Worm (Caenorhabditis elegans) whole organism, mixed stage, embryonic: ENCODE results near the gene C53A3.4.
"Not testable (repeated sequence)": the region's sequence is repeated elsewhere in the genome, so short reads cannot be mapped to it uniquely, and the experiment has no call there.

Source experiments
- M03D4.4 ChIP-seq: sonication (generic microtip); optimal IDR thresholded peaks from 2 replicates; lab custom pipeline; 2017; ENCODE audit warnings: mild to moderate bottlenecking, missing genetic modification characterization, missing compliant biosample characterization
- blmp-1 ChIP-seq: fragments of 150-350 bp; optimal IDR thresholded peaks from 2 replicates; lab custom pipeline; 2014; ENCODE audit warnings: missing biosample characterization, missing genetic modification characterization
- ceh-43 ChIP-seq: fragments of 200-800 bp; sonication (Bioruptor generic); optimal IDR thresholded peaks from 2 replicates; lab custom pipeline; 2018; ENCODE audit warnings: mild to moderate bottlenecking, missing genetic modification characterization, moderate library complexity, missing compliant biosample characterization
- ceh-83 ChIP-seq: fragments of 200-800 bp; sonication (Bioruptor generic); optimal IDR thresholded peaks from 2 replicates; lab custom pipeline; 2018; ENCODE audit warnings: mild to moderate bottlenecking, missing genetic modification characterization, missing compliant biosample characterization
- ces-1 ChIP-seq: fragments of 150-350 bp; optimal IDR thresholded peaks from 2 replicates; lab custom pipeline; 2014; ENCODE audit warnings: missing biosample characterization, missing genetic modification reagents, missing genetic modification characterization
- cnd-1 ChIP-seq: fragments of 200-800 bp; sonication (Bioruptor generic); optimal IDR thresholded peaks from 2 replicates; lab custom pipeline; 2018; ENCODE audit warnings: mild to moderate bottlenecking, missing genetic modification characterization, missing compliant biosample characterization
- drap-1 ChIP-seq: fragments of 200-800 bp; sonication (Bioruptor generic); optimal IDR thresholded peaks from 3 replicates; lab custom pipeline; 2018; ENCODE audit warnings: mild to moderate bottlenecking, missing genetic modification characterization, missing compliant biosample characterization
- elt-1 ChIP-seq: sonication (generic microtip); optimal IDR thresholded peaks from 2 replicates; lab custom pipeline; 2017; ENCODE audit warnings: missing genetic modification characterization, mild to moderate bottlenecking, missing compliant biosample characterization, antibody characterized with exemption, moderate library complexity, borderline replicate concordance; ENCODE audit not compliant: insufficient read depth
- ham-2 ChIP-seq: fragments of 200-800 bp; sonication (Bioruptor generic); optimal IDR thresholded peaks from 2 replicates; lab custom pipeline; 2018; ENCODE audit warnings: mild to moderate bottlenecking, missing genetic modification characterization, missing compliant biosample characterization
- hlh-1 ChIP-seq: fragments of 150-350 bp; optimal IDR thresholded peaks from 2 replicates; lab custom pipeline; 2014; ENCODE audit warnings: missing biosample characterization, missing genetic modification reagents, missing genetic modification characterization
- lin-32 ChIP-seq: fragments of 200-800 bp; sonication (Bioruptor generic); optimal IDR thresholded peaks from 2 replicates; lab custom pipeline; 2018; ENCODE audit warnings: mild to moderate bottlenecking, missing genetic modification characterization, missing compliant biosample characterization
- lsy-2 ChIP-seq: fragments of 150-350 bp; optimal IDR thresholded peaks from 2 replicates; lab custom pipeline; 2014; ENCODE audit warnings: missing biosample characterization, missing genetic modification characterization
- mep-1 ChIP-seq: fragments of 150-350 bp; optimal IDR thresholded peaks from 2 replicates; lab custom pipeline; 2017; ENCODE audit warnings: missing biosample characterization, missing genetic modification reagents, missing genetic modification characterization, inconsistent platforms
- mls-2 ChIP-seq: sonication (generic microtip); optimal IDR thresholded peaks from 2 replicates; lab custom pipeline; 2016; ENCODE audit warnings: mild to moderate bottlenecking, missing genetic modification characterization, moderate library complexity, missing compliant biosample characterization
- nhr-237 ChIP-seq: fragments of 150-350 bp; optimal IDR thresholded peaks from 2 replicates; lab custom pipeline; 2014; ENCODE audit warnings: missing biosample characterization, missing genetic modification characterization
- nhr-28 ChIP-seq: fragments of 150-350 bp; optimal IDR thresholded peaks from 2 replicates; lab custom pipeline; 2014; ENCODE audit warnings: missing biosample characterization, missing genetic modification characterization
- nhr-76 ChIP-seq: sonication (generic microtip); optimal IDR thresholded peaks from 2 replicates; lab custom pipeline; 2017; ENCODE audit warnings: missing biosample characterization, missing genetic modification characterization
- pha-4 ChIP-seq: fragments of 150-350 bp; optimal IDR thresholded peaks from 2 replicates; lab custom pipeline; 2018; ENCODE audit warnings: missing biosample characterization, missing genetic modification reagents, missing genetic modification characterization
- snpc-4 ChIP-seq: fragments of 150-350 bp; optimal IDR thresholded peaks from 2 replicates; lab custom pipeline; 2014; ENCODE audit warnings: missing biosample characterization, missing genetic modification characterization
- sptf-1 ChIP-seq: sonication (generic microtip); optimal IDR thresholded peaks from 2 replicates; lab custom pipeline; 2017; ENCODE audit warnings: mild to moderate bottlenecking, missing genetic modification characterization, moderate library complexity, missing compliant biosample characterization
- tbx-8 ChIP-seq: fragments of 200-800 bp; sonication (Bioruptor generic); optimal IDR thresholded peaks from 2 replicates; lab custom pipeline; 2018; ENCODE audit warnings: mild to moderate bottlenecking, missing genetic modification characterization, moderate library complexity, missing compliant biosample characterization
- unc-120 ChIP-seq: sonication (generic microtip); optimal IDR thresholded peaks from 2 replicates; lab custom pipeline; 2017; ENCODE audit warnings: missing genetic modification characterization, missing compliant biosample characterization; ENCODE audit not compliant: poor library complexity, severe bottlenecking
- unc-39 ChIP-seq: fragments of 150-350 bp; optimal IDR thresholded peaks from 2 replicates; lab custom pipeline; 2014; ENCODE audit warnings: missing biosample characterization, missing genetic modification characterization
- unc-62 ChIP-seq: fragments of 150-350 bp; optimal IDR thresholded peaks from 2 replicates; lab custom pipeline; 2014; ENCODE audit warnings: missing biosample characterization, missing genetic modification reagents, missing genetic modification characterization
- zip-8 ChIP-seq: fragments of 150-350 bp; optimal IDR thresholded peaks from 2 replicates; lab custom pipeline; 2014; ENCODE audit warnings: missing biosample characterization, missing genetic modification characterization

C53A3.4 gene

DNA sequence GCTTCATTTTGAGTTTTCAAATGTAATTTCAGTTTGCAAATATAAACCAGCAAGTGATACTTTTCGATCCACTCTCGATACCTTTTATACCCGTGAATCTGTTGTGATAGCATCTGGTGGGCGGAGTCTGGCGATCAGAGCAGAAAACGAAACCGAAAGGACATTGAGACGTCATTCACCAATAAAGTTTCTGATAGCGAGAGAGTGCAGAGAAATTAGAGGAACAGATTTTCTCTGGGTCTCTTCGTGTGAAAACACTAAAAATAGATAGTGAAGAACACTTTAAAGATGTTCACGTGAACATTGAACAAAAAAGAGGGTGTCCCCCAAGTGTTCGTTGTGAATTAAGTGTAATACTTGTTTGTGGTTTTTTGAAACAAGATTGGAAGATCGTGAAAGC, 5.1 kb upstream of the C53A3.4 start, which contains the start of gene pgph-3:
pgph-3 (minus strand) TSS at position 60 of the 400 bp plus-strand sequence.
- peak; percentile 46 for TF ChIP-seq blmp-1 (tag; lab: Kevin White, UChicago)
- no peak for TF ChIP-seq drap-1 (GFP tag; lab: Kevin White, UChicago)
- peak; percentile 40 for TF ChIP-seq unc-120 (tag; lab: Kevin White, UChicago)

DNA sequence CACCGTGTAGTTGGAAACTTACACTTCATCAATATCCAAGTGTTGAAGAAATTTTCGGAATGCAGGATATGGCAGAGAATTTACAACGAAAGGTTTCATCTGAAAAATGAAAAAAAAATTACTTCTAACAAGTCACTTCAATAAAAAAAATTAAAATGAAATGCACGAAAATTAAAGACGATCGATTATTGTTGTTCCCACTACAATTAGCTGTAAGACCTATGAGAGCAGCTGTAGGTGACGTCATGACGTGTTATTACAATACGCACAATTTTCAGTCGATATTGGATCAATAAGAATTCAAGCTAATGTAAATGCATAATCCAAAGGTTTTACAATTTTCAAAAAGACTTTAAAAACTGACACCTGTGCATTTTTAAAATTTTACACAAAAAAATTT, 1.5 kb upstream of the C53A3.4 start, which contains the start of gene C53A3.1:
C53A3.1 (minus strand) TSS at position 101 of the 400 bp plus-strand sequence.
- TF ChIP-seq lin-32 (no peak), blmp-1 (tag; lab: Kevin White, UChicago) (no peak), unc-120 (tag; lab: Kevin White, UChicago) (no peak), elt-1 (tag; lab: Kevin White, UChicago) (no peak), drap-1 (GFP tag; lab: Kevin White, UChicago) (no peak), zip-8 (tag; lab: Kevin White, UChicago) (no peak)

DNA sequence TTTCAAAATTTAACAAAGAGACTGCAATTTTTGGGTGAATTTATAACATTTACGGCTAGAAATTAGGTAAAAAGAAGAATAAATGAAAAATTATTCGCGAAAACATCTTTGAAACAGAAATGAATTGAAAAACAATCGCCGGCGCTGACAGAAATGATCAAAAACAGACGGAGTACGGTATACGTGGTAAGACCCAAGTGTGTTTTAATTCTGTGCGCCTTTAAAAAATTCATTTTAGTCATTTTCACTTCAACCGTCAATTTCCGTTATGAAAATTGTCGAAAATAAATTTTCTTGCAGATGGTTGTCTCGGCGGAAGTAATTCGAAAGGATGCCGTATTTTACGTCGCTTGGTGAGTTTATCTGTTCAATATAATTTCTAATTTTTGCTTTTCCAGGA, 2.5 kb downstream of the C53A3.4 start, which contains the start of gene C53A3.3:
C53A3.3 (plus strand) TSS at position 301 of the 400 bp plus-strand sequence.
- no peak for TF ChIP-seq lsy-2 (tag; lab: Kevin White, UChicago)
- no peak for TF ChIP-seq pha-4 (tag; lab: Kevin White, UChicago)
- TF ChIP-seq unc-120 (tag; lab: Kevin White, UChicago) = no peak
- TF ChIP-seq zip-8 (tag; lab: Kevin White, UChicago) = no peak
- TF ChIP-seq unc-62 (GFP tag; lab: Kevin White, UChicago) = no peak
- no peak for TF ChIP-seq ceh-43 (GFP tag; lab: Kevin White, UChicago)
- TF ChIP-seq mep-1 = no peak
- TF ChIP-seq nhr-237 = no peak
- no peak for TF ChIP-seq sptf-1 (tag; lab: Kevin White, UChicago)
- TF ChIP-seq hlh-1 (tag; lab: Kevin White, UChicago) = no peak
- no peak for TF ChIP-seq unc-39
- no peak for TF ChIP-seq ham-2 (GFP tag; lab: Kevin White, UChicago)
- no peak for TF ChIP-seq drap-1 (GFP tag; lab: Kevin White, UChicago)
- no peak for TF ChIP-seq cnd-1 (tag; lab: Kevin White, UChicago)
- no peak for TF ChIP-seq tbx-8 (GFP tag; lab: Kevin White, UChicago)

DNA sequence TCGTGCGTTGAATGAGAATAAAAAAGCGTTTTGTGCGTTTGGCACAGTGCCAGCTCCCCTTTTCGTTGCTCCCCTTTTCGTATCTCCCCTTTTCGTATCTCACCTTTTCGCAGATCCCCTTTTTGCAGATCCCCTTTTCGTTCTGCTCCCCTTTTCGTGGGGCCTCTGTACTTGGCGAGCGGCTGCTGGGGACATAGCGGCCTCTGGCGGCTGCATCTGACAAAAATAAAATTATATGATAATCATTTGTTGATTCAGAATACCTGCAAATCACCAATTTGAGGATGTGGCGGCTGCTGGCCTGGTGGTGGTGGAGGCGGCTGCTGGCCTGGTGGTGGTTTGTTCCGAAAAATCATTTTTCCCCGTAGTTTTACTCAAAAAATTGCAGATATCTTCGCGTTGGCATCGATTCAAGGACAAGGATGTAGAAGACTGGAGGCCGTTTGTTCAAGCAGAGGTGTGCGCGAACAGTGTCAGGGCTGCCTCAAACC, 3.4 kb downstream of the C53A3.4 start, which contains the start of gene K09H11.11:
K09H11.11 (minus strand) TSS at position 51 of the 491 bp plus-strand sequence.
- not testable (repeated sequence) for TF ChIP-seq mls-2 (tag; lab: Kevin White, UChicago); unc-39; unc-62 (GFP tag; lab: Kevin White, UChicago)

DNA sequence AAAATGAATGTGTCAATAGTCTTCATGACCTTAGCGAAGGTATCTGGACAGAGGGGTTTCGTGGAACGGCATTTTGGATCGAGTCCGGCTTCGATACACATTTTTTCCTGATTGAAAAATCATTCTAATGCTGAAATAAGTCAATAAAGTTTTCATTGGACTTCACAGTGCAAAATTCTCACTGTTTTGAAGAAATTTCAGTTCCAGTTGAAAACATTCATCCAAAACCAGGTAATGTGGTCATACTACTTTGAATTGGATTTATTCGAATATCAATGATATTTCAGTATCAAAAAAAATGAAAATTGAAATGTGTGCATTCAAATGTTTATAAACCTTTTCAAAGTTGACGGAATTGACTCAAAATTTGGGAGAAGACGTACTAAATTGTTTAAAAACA, 5.2 kb downstream of the C53A3.4 start, which contains the start of gene pgph-1:
pgph-1 (minus strand) TSS at position 101 of the 400 bp plus-strand sequence.
- TF ChIP-seq unc-39 = no peak

DNA sequence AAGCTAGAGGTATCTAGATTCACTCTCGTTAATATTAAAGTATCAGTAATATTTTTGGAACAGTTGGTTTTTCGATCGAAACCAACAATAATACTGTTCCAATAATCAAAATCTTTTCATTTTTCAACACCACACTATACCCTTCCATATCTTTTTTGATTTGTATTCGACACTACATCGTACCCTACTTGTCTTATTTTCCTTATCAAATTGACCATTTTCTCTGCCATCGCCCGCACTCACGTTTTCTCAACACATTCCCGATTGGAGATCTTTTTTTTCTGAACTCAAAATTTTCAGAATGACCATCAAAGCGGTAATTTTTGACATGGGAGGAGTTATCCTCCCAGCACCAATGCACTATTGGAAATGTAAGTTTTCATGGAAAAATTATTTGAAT, 11.2 kb downstream of the C53A3.4 start, which contains the start of gene acds-10:
acds-10 (plus strand) TSS at position 301 of the 400 bp plus-strand sequence.
- TF ChIP-seq ceh-83 (GFP tag; lab: Kevin White, UChicago) (no peak), mep-1 (no peak), snpc-4 (tag; lab: Kevin White, UChicago) (no peak), tbx-8 (GFP tag; lab: Kevin White, UChicago) (no peak), nhr-237 (no peak), lin-32 (no peak)

DNA sequence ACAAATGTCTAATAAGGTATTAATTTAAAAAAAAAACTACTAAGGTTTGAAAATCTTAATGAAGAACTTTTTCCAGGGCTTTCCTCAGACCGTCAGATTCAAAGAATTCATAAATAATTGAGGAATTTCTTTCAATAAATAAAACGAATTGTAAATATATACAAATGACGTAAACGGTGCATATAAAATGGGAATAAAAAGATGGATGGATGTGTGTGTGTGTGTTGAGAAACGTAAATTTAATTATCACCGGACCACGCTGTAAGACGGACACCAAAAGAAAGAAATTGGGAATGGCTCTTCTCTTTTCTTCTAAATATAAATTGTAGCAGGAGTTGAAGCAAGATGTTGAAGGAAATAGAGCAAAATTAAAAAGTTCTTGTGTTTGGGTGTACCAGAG, 12.4 kb downstream of the C53A3.4 start:
- TF ChIP-seq M03D4.4 (tag; lab: Kevin White, UChicago) (no peak), blmp-1 (tag; lab: Kevin White, UChicago) (no peak), nhr-28 (tag; lab: Kevin White, UChicago) (no peak), unc-62 (GFP tag; lab: Kevin White, UChicago) (no peak), unc-120 (tag; lab: Kevin White, UChicago) (no peak), cnd-1 (tag; lab: Kevin White, UChicago) (no peak), ces-1 (peak; percentile 60), nhr-76 (tag; lab: Kevin White, UChicago) (no peak)
